Fruit fly (Drosophila melanogaster) whole organism, adult: ENCODE data around the gene PIG-F.
A peak's percentile ranks its signal among the peaks of the same experiment; 100 is the strongest.

Experiments
- CG11617 ChIP-seq: fragments of 200-800 bp; sonication (Bioruptor generic); optimal IDR thresholded peaks from 2 replicates; lab custom pipeline; 2017; ENCODE audit warnings: mild to moderate bottlenecking, missing biosample characterization, missing genetic modification reagents, missing genetic modification characterization
- CG12768 ChIP-seq: fragments of 200-800 bp; sonication (Bioruptor generic); optimal IDR thresholded peaks from 2 replicates; lab custom pipeline; 2017; ENCODE audit warnings: missing biosample characterization, missing genetic modification characterization, mild to moderate bottlenecking, moderate library complexity, missing genetic modification reagents
- CG14711 ChIP-seq: fragments of 200-800 bp; sonication (Bioruptor generic); optimal IDR thresholded peaks from 2 replicates; lab custom pipeline; 2018; ENCODE audit warnings: missing biosample characterization, mild to moderate bottlenecking, missing genetic modification characterization, moderate library complexity
- CG1620 ChIP-seq: fragments of 200-800 bp; sonication (Bioruptor generic); optimal IDR thresholded peaks from 2 replicates; lab custom pipeline; 2016; ENCODE audit warnings: missing biosample characterization, missing genetic modification characterization
- CG33017 ChIP-seq: fragments of 200-800 bp; sonication (Bioruptor generic); optimal IDR thresholded peaks from 2 replicates; lab custom pipeline; 2018; ENCODE audit warnings: missing biosample characterization, mild to moderate bottlenecking, missing genetic modification characterization, moderate library complexity
- CG5204 ChIP-seq: fragments of 200-800 bp; sonication (Bioruptor generic); optimal IDR thresholded peaks from 2 replicates; lab custom pipeline; 2016; ENCODE audit warnings: missing biosample characterization, missing genetic modification characterization
- CG7045 ChIP-seq: fragments of 200-800 bp; sonication (Bioruptor generic); optimal IDR thresholded peaks from 2 replicates; lab custom pipeline; 2017; ENCODE audit warnings: missing biosample characterization, mild to moderate bottlenecking, missing genetic modification characterization
- CG7101 ChIP-seq: fragments of 200-800 bp; sonication (Bioruptor generic); optimal IDR thresholded peaks from 2 replicates; lab custom pipeline; 2018; ENCODE audit warnings: missing biosample characterization, mild to moderate bottlenecking, missing genetic modification characterization, moderate library complexity
- Clk ChIP-seq: fragments of 200-800 bp; sonication (Bioruptor generic); optimal IDR thresholded peaks from 2 replicates; lab custom pipeline; 2017; ENCODE audit warnings: missing biosample characterization, missing genetic modification characterization
- Crg-1 ChIP-seq: fragments of 200-800 bp; sonication (Bioruptor generic); optimal IDR thresholded peaks from 2 replicates; lab custom pipeline; 2016; ENCODE audit warnings: missing biosample characterization, missing genetic modification characterization
- Hr96 ChIP-seq: fragments of 200-800 bp; sonication (Bioruptor generic); optimal IDR thresholded peaks from 2 replicates; lab custom pipeline; 2016; ENCODE audit warnings: missing biosample characterization, missing genetic modification characterization
- Mnt ChIP-seq: fragments of 200-800 bp; sonication (Bioruptor generic); optimal IDR thresholded peaks from 2 replicates; lab custom pipeline; 2016; ENCODE audit warnings: missing biosample characterization, mild to moderate bottlenecking, missing genetic modification characterization
- bab1 ChIP-seq: fragments of 200-800 bp; sonication (Bioruptor generic); optimal IDR thresholded peaks from 3 replicates; lab custom pipeline; 2019; ENCODE audit warnings: missing biosample characterization, mild to moderate bottlenecking, missing genetic modification characterization, moderate library complexity
- cic ChIP-seq: fragments of 200-800 bp; sonication (Bioruptor generic); optimal IDR thresholded peaks from 2 replicates; lab custom pipeline; 2017; ENCODE audit warnings: missing biosample characterization, mild to moderate bottlenecking, missing genetic modification characterization, moderate library complexity
- cnc ChIP-seq, 2 experiments: fragments of >200 bp; optimal IDR thresholded peaks; 2 replicates each; lab custom pipeline; 2017
- kay ChIP-seq: fragments of 200-800 bp; sonication (Bioruptor generic); peaks from one replicate; lab custom pipeline; 2016; ENCODE audit warnings: missing biosample characterization, missing genetic modification characterization, borderline replicate concordance
- ovo ChIP-seq: fragments of 200-800 bp; sonication (Bioruptor generic); optimal IDR thresholded peaks from 2 replicates; lab custom pipeline; 2016; ENCODE audit warnings: missing biosample characterization, missing genetic modification characterization
- pad ChIP-seq: fragments of 200-800 bp; sonication (Bioruptor generic); optimal IDR thresholded peaks from 3 replicates; lab custom pipeline; 2017; ENCODE audit warnings: missing biosample characterization, missing genetic modification characterization, mild to moderate bottlenecking, moderate library complexity, missing genetic modification reagents
- tj ChIP-seq: fragments of 200-800 bp; sonication (Bioruptor generic); optimal IDR thresholded peaks from 3 replicates; lab custom pipeline; 2017; ENCODE audit warnings: missing biosample characterization, mild to moderate bottlenecking, missing genetic modification characterization, moderate library complexity
- toe ChIP-seq: fragments of 200-800 bp; sonication (Bioruptor generic); optimal IDR thresholded peaks from 2 replicates; lab custom pipeline; 2016; ENCODE audit warnings: missing biosample characterization, missing genetic modification characterization

Gene PIG-F

dm6 chr3L:19590422-19590821 is 21.8 kb upstream of the PIG-F start, which contains the start of gene CG14100:
Gene CG14100, minus strand, starts transcription at chr3L:19590524.
- TF ChIP-seq CG7101 (peak; percentile 100), Crg-1 (GFP tag; lab: Kevin White, UChicago) (peak; percentile 100), CG1620 (GFP tag; lab: Kevin White, UChicago) (peak; percentile 100), Hr96 (GFP tag; lab: Kevin White, UChicago) (peak; percentile 100), CG11617 (GFP tag; lab: Kevin White, UChicago) (peak; percentile 100), toe (peak; percentile 100), Clk (GFP tag; lab: Kevin White, UChicago) (peak; percentile 100), Mnt (peak; percentile 100), CG33017 (tag; lab: Kevin White, UChicago) (peak; percentile 100), CG5204 (GFP tag; lab: Kevin White, UChicago) (peak; percentile 100), CG7045 (GFP tag; lab: Kevin White, UChicago) (peak; percentile 100), bab1 (GFP tag; lab: Kevin White, UChicago) (peak; percentile 100), CG12768 (GFP tag; lab: Kevin White, UChicago) (peak; percentile 100), ovo (GFP tag; lab: Kevin White, UChicago) (peak; percentile 100), CG14711 (tag; lab: Kevin White, UChicago) (peak; percentile 100), cic (GFP tag; lab: Kevin White, UChicago) (peak; percentile 98), cnc (optimal IDR thresholded peaks at IDR 0.05; lab: Kevin White, UChicago) (no peak), tj (GFP tag; lab: Kevin White, UChicago) (peak; percentile 98), kay (GFP tag; lab: Kevin White, UChicago) (peak; percentile 100), pad (peak; percentile 98)

- TF ChIP-seq Crg-1 (GFP tag; lab: Kevin White, UChicago): peak; percentile 26
- TF ChIP-seq CG11617 (GFP tag; lab: Kevin White, UChicago): peak; percentile 1
- no peak for TF ChIP-seq cic (GFP tag; lab: Kevin White, UChicago)
- peak; percentile 9 for TF ChIP-seq CG1620 (GFP tag; lab: Kevin White, UChicago)
Measured at dm6 chr3L:19598369-19599148, 13.7 kb upstream of the PIG-F start, which contains the start of the genes ash1 and Taf6. Gene ash1, minus strand, starts transcription at chr3L:19598755. Gene Taf6, plus strand, starts transcription at chr3L:19599088.

- TF ChIP-seq toe: no peak
- no peak for TF ChIP-seq CG1620 (GFP tag; lab: Kevin White, UChicago)
- no peak for TF ChIP-seq bab1 (GFP tag; lab: Kevin White, UChicago)
- TF ChIP-seq CG14711 (tag; lab: Kevin White, UChicago): no peak
- TF ChIP-seq CG7101: no peak
- no peak for TF ChIP-seq CG7045 (GFP tag; lab: Kevin White, UChicago)
- no peak for TF ChIP-seq CG5204 (GFP tag; lab: Kevin White, UChicago)
- TF ChIP-seq Clk (GFP tag; lab: Kevin White, UChicago): no peak
- no peak for TF ChIP-seq ovo (GFP tag; lab: Kevin White, UChicago)
- TF ChIP-seq Hr96 (GFP tag; lab: Kevin White, UChicago): no peak
- no peak for TF ChIP-seq CG33017 (tag; lab: Kevin White, UChicago)
- no peak for TF ChIP-seq Mnt
- no peak for TF ChIP-seq Crg-1 (GFP tag; lab: Kevin White, UChicago)
- TF ChIP-seq pad: no peak
Measured at dm6 chr3L:19601413-19601812, 10.8 kb upstream of the PIG-F start, which contains the start of gene CG9368. Gene CG9368, plus strand, starts transcription at chr3L:19601633.

- TF ChIP-seq cic (GFP tag; lab: Kevin White, UChicago) (peak; percentile 76), Mnt (no peak), CG14711 (tag; lab: Kevin White, UChicago) (no peak), CG12768 (GFP tag; lab: Kevin White, UChicago) (peak; percentile 25), kay (GFP tag; lab: Kevin White, UChicago) (peak; percentile 57)
Measured at dm6 chr3L:19605974-19606497, 6.2 kb upstream of the PIG-F start, which contains the start of the genes lush and CG9372. Gene lush, minus strand, starts transcription at chr3L:19606090. Gene CG9372, plus strand, starts transcription at chr3L:19606208.

dm6 chr3L:19618072-19618958 is 6.1 kb downstream of the PIG-F start, which contains the start of gene asf1:
Gene asf1, plus strand, starts transcription at chr3L:19618894.
- no peak for TF ChIP-seq CG12768 (GFP tag; lab: Kevin White, UChicago)
- TF ChIP-seq CG11617 (GFP tag; lab: Kevin White, UChicago): peak; percentile 26
- no peak for TF ChIP-seq CG1620 (GFP tag; lab: Kevin White, UChicago)
- no peak for TF ChIP-seq Hr96 (GFP tag; lab: Kevin White, UChicago)
- TF ChIP-seq tj (GFP tag; lab: Kevin White, UChicago): peak; percentile 70
- no peak for TF ChIP-seq Clk (GFP tag; lab: Kevin White, UChicago)
- TF ChIP-seq toe: no peak
- no peak for TF ChIP-seq CG7045 (GFP tag; lab: Kevin White, UChicago)
- TF ChIP-seq cic (GFP tag; lab: Kevin White, UChicago): peak; percentile 46
- TF ChIP-seq pad: no peak
- peak; percentile 2 for TF ChIP-seq ovo (GFP tag; lab: Kevin White, UChicago)
- TF ChIP-seq Crg-1 (GFP tag; lab: Kevin White, UChicago): peak; percentile 9
- TF ChIP-seq CG33017 (tag; lab: Kevin White, UChicago): no peak
- peak; percentile 15 for TF ChIP-seq CG7101
- no peak for TF ChIP-seq bab1 (GFP tag; lab: Kevin White, UChicago)
- no peak for TF ChIP-seq CG5204 (GFP tag; lab: Kevin White, UChicago)
- TF ChIP-seq CG14711 (tag; lab: Kevin White, UChicago): peak; percentile 2
- TF ChIP-seq Mnt: peak; percentile 23
- TF ChIP-seq cnc (optimal IDR thresholded peaks at IDR 0.05; lab: Kevin White, UChicago): no peak
- TF ChIP-seq kay (GFP tag; lab: Kevin White, UChicago): no peak
